Worm (Caenorhabditis elegans): ENCODE results near the gene F56D6.12.

DNA sequence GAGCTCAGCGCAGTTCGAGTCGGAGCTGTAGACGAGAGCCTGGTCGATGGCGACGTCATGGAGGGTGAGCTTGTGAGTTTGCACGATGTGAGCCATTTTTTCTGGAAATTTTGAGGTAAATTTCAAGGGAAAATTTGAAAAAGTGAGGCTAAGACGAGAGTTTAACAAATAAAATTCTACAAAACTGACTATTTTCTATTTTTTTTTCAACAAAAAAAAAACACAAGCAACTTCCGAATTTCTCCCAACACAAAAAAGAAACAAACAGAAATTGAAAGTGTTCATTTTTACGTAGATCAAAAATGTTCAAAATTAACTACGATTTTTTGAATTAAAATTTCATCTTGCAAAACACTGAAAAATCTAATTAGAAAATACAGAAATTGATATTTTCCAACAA is 34.2 kb upstream of the F56D6.12 start, which contains the start of gene F37C4.5:
- no peak for TF ChIP-seq ama-1 (optimal IDR thresholded peaks at IDR 0.05)
- no peak for TF ChIP-seq ceh-6 (GFP tag; optimal IDR thresholded peaks at IDR 0.05)

All from whole organism, late embryonic.